Worm (Caenorhabditis elegans) whole organism, L2 larva: ENCODE measurements around the gene F49C12.1.

Experiments
- ZK546.5 ChIP-seq: sonication (generic microtip); optimal IDR thresholded peaks from 2 replicates; lab custom pipeline; 2017; ENCODE audit warnings: missing biosample characterization, missing genetic modification characterization
- ama-1 ChIP-seq: fragments of 150-350 bp; optimal IDR thresholded peaks from 2 replicates; lab custom pipeline; 2018; ENCODE audit warnings: inconsistent platforms
- elt-3 ChIP-seq: sonication (generic microtip); optimal IDR thresholded peaks from 2 replicates; lab custom pipeline; 2017; ENCODE audit warnings: missing biosample characterization, missing genetic modification characterization
- mdl-1 ChIP-seq, 2 experiments: fragments of 150-350 bp in 1 of 2; sonication (generic microtip) in 1 of 2; optimal IDR thresholded peaks; 2 replicates each; lab custom pipeline; 2017; ENCODE audit warnings: missing biosample characterization in 2 of 2, missing genetic modification characterization in 2 of 2
- nhr-23 ChIP-seq: fragments of 150-350 bp; optimal IDR thresholded peaks from 2 replicates; lab custom pipeline; 2014; ENCODE audit warnings: missing biosample characterization, missing genetic modification reagents, missing genetic modification characterization
- sma-9 ChIP-seq, 2 experiments: fragments of 150-350 bp in 1 of 2; sonication (generic microtip) in 1 of 2; optimal IDR thresholded peaks; 2 replicates each; lab custom pipeline; 2014 to 2016; ENCODE audit warnings: missing genetic modification characterization in 2 of 2, mild to moderate bottlenecking in 1 of 2, missing biosample characterization in 1 of 2, missing compliant biosample characterization in 1 of 2, missing genetic modification reagents in 1 of 2, moderate library complexity in 1 of 2
- snpc-4 ChIP-seq: fragments of 150-350 bp; optimal IDR thresholded peaks from 2 replicates; lab custom pipeline; 2014; ENCODE audit warnings: missing biosample characterization, missing genetic modification characterization
- zag-1 ChIP-seq: fragments of 150-350 bp; optimal IDR thresholded peaks from 2 replicates; lab custom pipeline; 2014; ENCODE audit warnings: missing biosample characterization, missing genetic modification characterization

DNA sequence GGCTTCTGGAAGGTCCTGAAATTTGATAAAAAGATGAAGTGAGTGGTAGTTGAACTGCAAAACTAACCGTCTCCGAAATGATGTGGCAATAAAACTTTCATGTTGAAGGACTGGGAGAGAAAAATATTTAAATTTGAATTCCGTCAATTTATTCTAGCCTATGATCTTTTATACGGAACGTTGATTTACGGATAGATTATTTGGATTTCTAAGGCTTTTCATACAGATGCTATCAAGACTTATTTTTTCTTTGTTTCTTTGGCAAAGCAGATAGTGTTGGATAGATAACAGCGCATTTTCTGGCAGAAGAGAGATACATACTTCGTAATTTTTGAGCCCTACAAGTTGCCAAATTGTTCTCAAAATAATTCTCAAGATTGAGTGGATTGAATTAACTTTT lies 7.8 kb upstream of the F49C12.1 start, which contains the start of gene F49C12.4:
- no peak for TF ChIP-seq ama-1 (lab: Kevin White, UChicago)
- TF ChIP-seq ZK546.5 (tag; lab: Kevin White, UChicago), result no peak
- no peak for TF ChIP-seq nhr-23 (tag; lab: Kevin White, UChicago)
- no peak for TF ChIP-seq mdl-1 (tag; optimal IDR thresholded peaks at IDR 0.05; lab: Kevin White, UChicago)
- no peak for TF ChIP-seq snpc-4 (tag; lab: Kevin White, UChicago)
- TF ChIP-seq elt-3, result no peak
- TF ChIP-seq sma-9 (GFP tag; optimal IDR thresholded peaks at IDR 0.05; lab: Kevin White, UChicago), result no peak
- no peak for TF ChIP-seq sma-9 (tag; optimal IDR thresholded peaks at IDR 0.05; lab: Kevin White, UChicago)
- TF ChIP-seq zag-1 (tag; lab: Kevin White, UChicago), result no peak
